Worm (Caenorhabditis elegans) whole organism, young adult: ENCODE data around the gene Y54G11A.4.

Experiments used
- B0019.2 ChIP-seq: fragments of 200-800 bp; sonication (Bioruptor generic); conservative IDR thresholded peaks from 2 replicates; pipeline ENCODE4 v1.3.6; 2022; ENCODE audit warnings: missing genetic modification reagents, missing genetic modification characterization, missing compliant biosample characterization
- B0035.1 ChIP-seq: sonication (generic microtip); optimal IDR thresholded peaks from 2 replicates; lab custom pipeline; 2016; ENCODE audit warnings: missing genetic modification characterization, mild to moderate bottlenecking, missing compliant biosample characterization, missing genotype, missing genetic modification reagents
- B0261.1 ChIP-seq: sonication (generic microtip); optimal IDR thresholded peaks from 2 replicates; lab custom pipeline; 2016; ENCODE audit warnings: mild to moderate bottlenecking, missing genetic modification characterization, moderate library complexity, missing compliant biosample characterization
- F10E7.11 ChIP-seq: sonication (generic microtip); optimal IDR thresholded peaks from 2 replicates; lab custom pipeline; 2017; ENCODE audit warnings: mild to moderate bottlenecking, missing genetic modification characterization, moderate library complexity, missing compliant biosample characterization
- F22D6.2 ChIP-seq: sonication (generic microtip); optimal IDR thresholded peaks from 2 replicates; lab custom pipeline; 2016; ENCODE audit warnings: mild to moderate bottlenecking, missing genetic modification characterization, missing compliant biosample characterization
- F33H1.4 ChIP-seq: fragments of 200-800 bp; sonication (Bioruptor generic); IDR thresholded peaks from 2 replicates; pipeline ENCODE4 v1.3.6; 2022; ENCODE audit warnings: missing genetic modification reagents, missing genetic modification characterization, missing compliant biosample characterization
- F57C9.4 ChIP-seq: sonication (generic microtip); optimal IDR thresholded peaks from 2 replicates; lab custom pipeline; 2017; ENCODE audit warnings: mild to moderate bottlenecking, missing genetic modification characterization, missing compliant biosample characterization
- Y56A3A.18 ChIP-seq: fragments of 200-800 bp; sonication (Bioruptor generic); IDR thresholded peaks from 2 replicates; pipeline ENCODE4 v1.3.6; 2022; ENCODE audit warnings: missing genetic modification reagents, missing genetic modification characterization, missing compliant biosample characterization
- ZK185.1 ChIP-seq: sonication (generic microtip); optimal IDR thresholded peaks from 2 replicates; lab custom pipeline; 2016; ENCODE audit warnings: mild to moderate bottlenecking, missing genetic modification characterization, missing compliant biosample characterization; ENCODE audit not compliant: poor library complexity, severe bottlenecking
- attf-5 ChIP-seq: fragments of 200-800 bp; sonication (Bioruptor generic); optimal IDR thresholded peaks from 2 replicates; lab custom pipeline; 2018; ENCODE audit warnings: mild to moderate bottlenecking, missing genetic modification characterization, missing compliant biosample characterization
- bed-1 ChIP-seq: fragments of 200-800 bp; sonication (Bioruptor generic); IDR thresholded peaks from 2 replicates; pipeline ENCODE4 v1.3.6; 2022; ENCODE audit warnings: missing genetic modification reagents, missing genetic modification characterization, missing compliant biosample characterization
- bed-2 ChIP-seq: fragments of 200-800 bp; sonication (Bioruptor generic); IDR thresholded peaks from 2 replicates; pipeline ENCODE4 v1.3.6; 2022; ENCODE audit warnings: missing genetic modification reagents, missing genetic modification characterization, missing compliant biosample characterization
- cebp-2 ChIP-seq: fragments of 200-800 bp; sonication (Bioruptor generic); IDR thresholded peaks from 2 replicates; pipeline ENCODE4 v1.3.6; 2022; ENCODE audit warnings: missing genetic modification characterization, missing compliant biosample characterization
- ceh-100 ChIP-seq: fragments of 200-800 bp; sonication (Bioruptor generic); IDR thresholded peaks from 2 replicates; pipeline ENCODE4 v1.3.6; 2022; ENCODE audit warnings: missing genetic modification reagents, missing genetic modification characterization, missing compliant biosample characterization
- ceh-40 ChIP-seq: fragments of 200-800 bp; sonication (Bioruptor generic); IDR thresholded peaks from 2 replicates; pipeline ENCODE4 v1.3.6; 2022; ENCODE audit warnings: missing genetic modification characterization, missing compliant biosample characterization
- ceh-58 ChIP-seq: fragments of 200-800 bp; sonication (Bioruptor generic); IDR thresholded peaks from 2 replicates; pipeline ENCODE4 v1.3.6; 2022; ENCODE audit warnings: missing genetic modification characterization, missing compliant biosample characterization
- chd-7 ChIP-seq: sonication (generic microtip); optimal IDR thresholded peaks from 2 replicates; lab custom pipeline; 2016; ENCODE audit warnings: mild to moderate bottlenecking, missing genetic modification characterization, moderate library complexity, missing compliant biosample characterization
- die-1 ChIP-seq: sonication (generic microtip); optimal IDR thresholded peaks from 2 replicates; lab custom pipeline; 2016; ENCODE audit warnings: missing genotype, mild to moderate bottlenecking, missing genetic modification characterization, missing compliant biosample characterization
- efl-1 ChIP-seq: fragments of 150-350 bp; optimal IDR thresholded peaks from 2 replicates; lab custom pipeline; 2014; ENCODE audit warnings: missing biosample characterization, missing genetic modification reagents, missing genetic modification characterization
- egrh-3 ChIP-seq: fragments of 200-800 bp; sonication (Bioruptor generic); IDR thresholded peaks from 2 replicates; pipeline ENCODE4 v1.3.6; 2022; ENCODE audit warnings: missing genetic modification reagents, missing genetic modification characterization, missing compliant biosample characterization
- ets-4 ChIP-seq: fragments of 200-800 bp; sonication (Bioruptor generic); optimal IDR thresholded peaks from 2 replicates; lab custom pipeline; 2018; ENCODE audit warnings: mild to moderate bottlenecking, missing genetic modification characterization, missing compliant biosample characterization
- him-1 ChIP-seq: sonication (generic microtip); optimal IDR thresholded peaks from 2 replicates; lab custom pipeline; 2016; ENCODE audit warnings: missing genotype, missing genetic modification reagents, missing genetic modification characterization, missing compliant biosample characterization
- hlh-12 ChIP-seq: sonication (generic microtip); optimal IDR thresholded peaks from 2 replicates; lab custom pipeline; 2016; ENCODE audit warnings: missing genetic modification characterization, missing compliant biosample characterization
- hmg-1.2 ChIP-seq: fragments of 200-800 bp; sonication (Bioruptor generic); IDR thresholded peaks from 2 replicates; pipeline ENCODE4 v1.3.6; 2022; ENCODE audit warnings: missing genetic modification reagents, missing genetic modification characterization, missing compliant biosample characterization
- hmg-20 ChIP-seq: fragments of 200-800 bp; sonication (Bioruptor generic); IDR thresholded peaks from 2 replicates; pipeline ENCODE4 v1.3.6; 2022; ENCODE audit warnings: missing genetic modification reagents, missing genetic modification characterization, missing compliant biosample characterization
- lag-1 ChIP-seq: fragments of 200-800 bp; sonication (Bioruptor generic); IDR thresholded peaks from 2 replicates; pipeline ENCODE4 v1.3.6; 2022; ENCODE audit warnings: missing genetic modification reagents, missing genetic modification characterization, missing compliant biosample characterization
- lsl-1 ChIP-seq: fragments of 200-800 bp; sonication (Bioruptor generic); optimal IDR thresholded peaks from 2 replicates; lab custom pipeline; 2018; ENCODE audit warnings: mild to moderate bottlenecking, missing genetic modification characterization, moderate library complexity, missing compliant biosample characterization
- lsy-27 ChIP-seq: sonication (generic microtip); optimal IDR thresholded peaks from 2 replicates; lab custom pipeline; 2017; ENCODE audit warnings: missing genetic modification characterization, mild to moderate bottlenecking, missing compliant biosample characterization, antibody characterized with exemption, missing genotype, borderline replicate concordance; ENCODE audit not compliant: insufficient read depth
- madf-3 ChIP-seq: fragments of 200-800 bp; sonication (Bioruptor generic); IDR thresholded peaks from 2 replicates; pipeline ENCODE4 v1.3.6; 2022; ENCODE audit warnings: missing genetic modification reagents, missing genetic modification characterization, missing compliant biosample characterization
- madf-6 ChIP-seq: fragments of 200-800 bp; sonication (Bioruptor generic); IDR thresholded peaks from 2 replicates; pipeline ENCODE4 v1.3.6; 2022; ENCODE audit warnings: missing genetic modification reagents, missing genetic modification characterization, missing compliant biosample characterization
- mcd-1 ChIP-seq: fragments of 200-800 bp; sonication (Bioruptor generic); IDR thresholded peaks from 2 replicates; pipeline ENCODE4 v1.3.6; 2022; ENCODE audit warnings: missing genetic modification reagents, missing genetic modification characterization, missing compliant biosample characterization
- mes-4 ChIP-seq: sonication (generic microtip); optimal IDR thresholded peaks from 2 replicates; lab custom pipeline; 2016; ENCODE audit warnings: missing genotype, missing genetic modification characterization, missing compliant biosample characterization
- nfyb-1 ChIP-seq: fragments of 200-800 bp; sonication (Bioruptor generic); IDR thresholded peaks from 2 replicates; pipeline ENCODE4 v1.3.6; 2022; ENCODE audit warnings: missing genetic modification reagents, missing genetic modification characterization, missing compliant biosample characterization
- somi-1 ChIP-seq: fragments of 200-800 bp; sonication (Bioruptor generic); optimal IDR thresholded peaks from 2 replicates; lab custom pipeline; 2018; ENCODE audit warnings: mild to moderate bottlenecking, missing genetic modification characterization, missing compliant biosample characterization
- tbx-9 ChIP-seq: sonication (generic microtip); optimal IDR thresholded peaks from 2 replicates; lab custom pipeline; 2016; ENCODE audit warnings: borderline replicate concordance, missing genetic modification characterization, inconsistent platforms, missing compliant biosample characterization
- zfh-2 ChIP-seq: fragments of 200-800 bp; sonication (Bioruptor generic); conservative IDR thresholded peaks from 2 replicates; pipeline ENCODE4 v1.3.6; 2022; ENCODE audit warnings: missing genetic modification reagents, missing genetic modification characterization, missing compliant biosample characterization
- ztf-22 ChIP-seq: fragments of 200-800 bp; sonication (Bioruptor generic); optimal IDR thresholded peaks from 2 replicates; lab custom pipeline; 2018; ENCODE audit warnings: mild to moderate bottlenecking, missing genetic modification characterization, moderate library complexity, missing compliant biosample characterization
- ztf-25 ChIP-seq: fragments of 200-800 bp; sonication (Bioruptor generic); IDR thresholded peaks from 2 replicates; pipeline ENCODE4 v1.3.6; 2022; ENCODE audit warnings: missing genetic modification reagents, missing genetic modification characterization, missing compliant biosample characterization

The Y54G11A.4 gene

DNA sequence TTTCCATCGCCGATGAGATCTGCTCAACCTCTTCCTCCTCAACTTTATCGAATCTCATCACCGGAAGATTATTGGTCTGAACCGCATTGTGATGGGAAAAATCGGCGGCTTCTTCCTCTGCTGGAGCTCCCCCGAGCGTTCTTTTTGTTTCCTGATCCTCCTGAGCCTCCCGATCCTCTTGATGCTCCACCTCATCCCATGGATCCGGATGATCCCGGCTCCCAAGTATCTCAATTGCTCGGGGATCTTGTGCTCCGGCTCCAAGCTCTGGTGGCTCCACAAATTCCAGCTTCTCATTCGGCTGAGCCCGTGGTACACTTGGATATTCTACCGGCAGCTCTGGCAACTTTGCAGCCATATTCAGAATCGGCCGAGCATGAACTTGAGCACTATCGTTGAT lies 34.7 kb upstream of the Y54G11A.4 start:
- no peak for TF ChIP-seq F57C9.4 (tag; lab: Kevin White, UChicago)
- TF ChIP-seq ceh-40 (GFP tag; lab: Robert Waterston, UW): no peak
- no peak for TF ChIP-seq Y56A3A.18 (GFP tag; lab: Robert Waterston, UW)
- TF ChIP-seq lag-1 (GFP tag; lab: Robert Waterston, UW): no peak
- TF ChIP-seq attf-5: no peak
- no peak for TF ChIP-seq bed-1
- no peak for TF ChIP-seq ceh-58 (GFP tag; lab: Robert Waterston, UW)
- TF ChIP-seq egrh-3: peak; percentile 45; the same call in 1 of the 2 replicates
- no peak for TF ChIP-seq ztf-22
- TF ChIP-seq chd-7 (tag; lab: Kevin White, UChicago): no peak
- peak; percentile 54 for TF ChIP-seq zfh-2 (GFP tag; lab: Robert Waterston, UW)
- TF ChIP-seq tbx-9: no peak
- TF ChIP-seq somi-1 (GFP tag; lab: Kevin White, UChicago): no peak

DNA sequence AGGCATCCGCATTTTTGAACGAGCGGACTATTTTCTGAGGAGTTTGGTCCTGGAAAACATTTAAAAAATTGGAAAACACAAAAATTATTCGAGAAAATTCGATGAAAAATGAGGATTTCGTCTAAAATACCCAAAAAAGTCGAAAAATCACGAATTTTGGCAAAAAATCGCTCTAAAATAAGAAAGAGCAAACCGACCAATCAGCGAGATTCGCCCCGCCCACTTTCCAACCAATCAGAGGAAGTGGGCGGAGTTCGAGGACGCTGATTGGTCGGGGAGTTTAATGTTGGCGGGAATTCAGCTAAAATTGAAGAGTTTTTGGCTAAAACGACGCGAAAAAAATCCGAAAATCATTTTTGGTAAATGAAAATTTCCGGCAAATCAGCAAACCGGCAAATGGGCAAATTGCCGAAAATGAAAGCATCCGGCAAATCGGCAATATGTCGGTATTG lies 23.5 kb upstream of the Y54G11A.4 start, which contains the start of gene Y54G11A.1:
TSS of gene Y54G11A.1 (minus strand) at position 51 of the 452 bp plus-strand sequence.
- no peak for TF ChIP-seq lsy-27 (tag; lab: Kevin White, UChicago)
- no peak for TF ChIP-seq ceh-100 (GFP tag; lab: Robert Waterston, UW)
- TF ChIP-seq die-1 (tag; lab: Kevin White, UChicago): no peak
- TF ChIP-seq hmg-1.2 (GFP tag; lab: Robert Waterston, UW): no peak
- TF ChIP-seq bed-2 (GFP tag; lab: Robert Waterston, UW): no peak
- TF ChIP-seq mcd-1 (GFP tag; lab: Robert Waterston, UW): no peak
- no peak for TF ChIP-seq hlh-12 (tag; lab: Kevin White, UChicago)
- no peak for TF ChIP-seq ZK185.1 (tag; lab: Kevin White, UChicago)
- no peak for TF ChIP-seq B0019.2 (GFP tag; lab: Robert Waterston, UW)
- no peak for TF ChIP-seq F22D6.2
- no peak for TF ChIP-seq F10E7.11
- TF ChIP-seq B0261.1: no peak
- no peak for TF ChIP-seq him-1

DNA sequence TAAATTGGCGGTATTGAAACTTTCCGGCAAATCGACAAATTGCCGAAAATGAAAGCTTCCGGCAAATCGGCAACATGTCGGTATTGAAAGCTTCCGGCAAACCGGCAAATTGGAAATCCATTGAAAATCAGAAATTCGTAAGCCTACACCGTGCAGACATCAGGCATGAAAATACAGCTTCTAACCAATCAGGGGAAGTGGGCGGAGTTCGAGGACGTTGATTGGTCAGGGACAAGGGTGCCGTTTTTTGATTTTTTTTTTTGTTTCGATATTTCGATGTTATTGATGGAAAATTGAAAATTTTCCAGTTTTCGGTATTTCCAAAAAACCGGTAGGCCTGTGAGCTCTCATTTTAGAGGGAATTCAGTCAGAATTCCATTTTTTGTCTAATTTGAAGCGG lies 22.8 kb upstream of the Y54G11A.4 start:
- TF ChIP-seq mes-4 (tag; lab: Kevin White, UChicago) (no peak), madf-3 (no peak), somi-1 (GFP tag; lab: Kevin White, UChicago) (no peak), ets-4 (GFP tag; lab: Kevin White, UChicago) (no peak), B0035.1 (tag; lab: Kevin White, UChicago) (no peak), ztf-22 (no peak), hmg-20 (GFP tag; lab: Robert Waterston, UW) (no peak), bed-1 (no peak)

DNA sequence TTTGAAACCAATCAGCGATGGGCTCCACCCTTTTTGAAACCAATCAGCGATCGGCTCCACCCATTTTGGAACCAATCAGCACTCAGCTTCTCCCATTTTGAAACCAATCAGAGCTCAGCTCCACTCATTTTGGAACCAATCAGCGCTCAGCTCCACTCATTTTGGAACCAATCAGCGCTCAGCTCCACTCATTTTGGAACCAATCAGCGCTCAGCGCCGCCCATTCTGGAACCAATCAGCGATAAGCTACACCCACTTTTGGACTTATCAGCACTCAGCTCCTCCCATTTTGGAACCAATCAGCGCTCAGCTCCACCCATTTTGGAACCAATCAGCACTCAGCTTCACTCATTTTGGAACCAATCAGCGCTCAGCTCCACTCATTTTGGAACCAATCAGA lies 17.6 kb upstream of the Y54G11A.4 start:
- 0 out of 2 replicates have a peak, but pooled peaks have one; percentile 18 for TF ChIP-seq nfyb-1
- peak; percentile 78; the same call in 1 of the 2 replicates for TF ChIP-seq cebp-2 (GFP tag; lab: Robert Waterston, UW)

DNA sequence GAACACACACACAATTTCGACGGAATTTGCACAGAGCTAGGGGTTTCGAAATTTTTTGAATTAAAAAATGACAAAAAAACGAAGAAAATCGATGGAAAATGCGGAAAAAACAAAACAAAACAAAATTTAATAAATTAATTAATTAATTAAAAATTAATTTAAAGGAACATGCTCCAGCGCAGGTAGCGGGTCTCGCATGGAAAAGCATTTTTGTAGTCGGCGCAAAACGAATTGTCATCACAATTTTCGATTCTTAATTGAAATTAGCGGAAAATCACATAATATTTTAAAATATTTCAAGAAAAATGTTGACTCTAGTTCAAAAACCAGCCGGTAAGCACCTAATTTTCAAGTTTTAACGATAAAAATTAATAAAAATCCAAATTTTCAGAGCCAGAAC lies 16.2 kb upstream of the Y54G11A.4 start, which contains the start of gene Y54G11A.3:
TSS of gene Y54G11A.3 (plus strand) at position 213 of the 400 bp plus-strand sequence.
- peak; percentile 15 for TF ChIP-seq efl-1 (GFP tag; lab: Kevin White, UChicago)
- TF ChIP-seq F33H1.4 (GFP tag; lab: Robert Waterston, UW): peak; percentile 78
- peak; percentile 78 for TF ChIP-seq lsl-1
- TF ChIP-seq madf-6 (GFP tag; lab: Robert Waterston, UW): peak; percentile 63; the same call in 1 of the 2 replicates
- TF ChIP-seq ztf-25 (GFP tag; lab: Robert Waterston, UW): no peak
